Fruit fly (Drosophila melanogaster): Measurements from ENCODE around the gene CG34112.

The CG34112 gene

dm6 chr3R:4401977-4402589 is 8.0 kb upstream of the CG34112 start, which contains the start of gene CG9853:
CG9853 (minus strand) TSS chr3R:4402027.
- no peak for TF ChIP-seq EcR (GFP tag; optimal IDR thresholded peaks at IDR 0.05)
- no peak for TF ChIP-seq psq (optimal IDR thresholded peaks at IDR 0.05)
- no peak for TF ChIP-seq pan (optimal IDR thresholded peaks at IDR 0.05)
- TF ChIP-seq Dll (optimal IDR thresholded peaks at IDR 0.05): no peak
- no peak for TF ChIP-seq usp (GFP tag; optimal IDR thresholded peaks at IDR 0.05)
- no peak for TF ChIP-seq CG8478 (optimal IDR thresholded peaks at IDR 0.05)

- TF ChIP-seq usp (GFP tag; optimal IDR thresholded peaks at IDR 0.05): no peak
- TF ChIP-seq EcR (GFP tag; optimal IDR thresholded peaks at IDR 0.05): no peak
- no peak for TF ChIP-seq pan (optimal IDR thresholded peaks at IDR 0.05)
- TF ChIP-seq Dll (optimal IDR thresholded peaks at IDR 0.05): no peak
- TF ChIP-seq psq (optimal IDR thresholded peaks at IDR 0.05): no peak
- no peak for TF ChIP-seq CG8478 (optimal IDR thresholded peaks at IDR 0.05)
These were observed 6.4 kb upstream of the CG34112 start, which contains the start of gene CG14647 for dm6 chr3R:4400497-4400833. CG14647 (plus strand) TSS chr3R:4400510.

dm6 chr3R:4399810-4400496 is 5.9 kb upstream of the CG34112 start:
- TF ChIP-seq usp (GFP tag; optimal IDR thresholded peaks at IDR 0.05) (no peak), CG8478 (optimal IDR thresholded peaks at IDR 0.05) (no peak), pan (optimal IDR thresholded peaks at IDR 0.05) (no peak)

dm6 chr3R:4397403-4398079 is 3.5 kb upstream of the CG34112 start, which contains the start of gene CG9855:
CG9855 (minus strand) TSS chr3R:4397875.
- TF ChIP-seq pan (optimal IDR thresholded peaks at IDR 0.05): no peak
- TF ChIP-seq EcR (GFP tag; optimal IDR thresholded peaks at IDR 0.05): no peak
- no peak for TF ChIP-seq Dll (optimal IDR thresholded peaks at IDR 0.05)
- no peak for TF ChIP-seq CG8478 (optimal IDR thresholded peaks at IDR 0.05)
- TF ChIP-seq usp (GFP tag; optimal IDR thresholded peaks at IDR 0.05): no peak
- no peak for TF ChIP-seq psq (optimal IDR thresholded peaks at IDR 0.05)

dm6 chr3R:4394654-4395581 is 859 bp upstream of the CG34112 start:
- TF ChIP-seq psq (optimal IDR thresholded peaks at IDR 0.05) (no peak), Dll (optimal IDR thresholded peaks at IDR 0.05) (no peak), EcR (GFP tag; optimal IDR thresholded peaks at IDR 0.05) (no peak), CG8478 (optimal IDR thresholded peaks at IDR 0.05) (no peak)

- no peak for TF ChIP-seq pan (optimal IDR thresholded peaks at IDR 0.05)
- TF ChIP-seq EcR (GFP tag; optimal IDR thresholded peaks at IDR 0.05): no peak
- no peak for TF ChIP-seq Dll (optimal IDR thresholded peaks at IDR 0.05)
- TF ChIP-seq CG8478 (optimal IDR thresholded peaks at IDR 0.05): no peak
- TF ChIP-seq usp (GFP tag; optimal IDR thresholded peaks at IDR 0.05): no peak
- no peak for TF ChIP-seq psq (optimal IDR thresholded peaks at IDR 0.05)
These were observed 3.9 kb downstream of the CG34112 start, which contains the start of gene CG14646 for dm6 chr3R:4390133-4390532. CG14646 (plus strand) TSS chr3R:4390366.

- TF ChIP-seq CG8478 (optimal IDR thresholded peaks at IDR 0.05) (no peak), Dll (optimal IDR thresholded peaks at IDR 0.05) (no peak), pan (optimal IDR thresholded peaks at IDR 0.05) (no peak), usp (GFP tag; optimal IDR thresholded peaks at IDR 0.05) (no peak), EcR (GFP tag; optimal IDR thresholded peaks at IDR 0.05) (no peak), psq (optimal IDR thresholded peaks at IDR 0.05) (no peak)
These were observed 6.6 kb downstream of the CG34112 start, which contains the start of gene tub for dm6 chr3R:4387490-4387889. tub (plus strand) TSS chr3R:4387742.

dm6 chr3R:4382165-4382564 is 11.9 kb downstream of the CG34112 start:
- no peak for TF ChIP-seq usp (GFP tag; optimal IDR thresholded peaks at IDR 0.05)
- no peak for TF ChIP-seq Dll (optimal IDR thresholded peaks at IDR 0.05)
- no peak for TF ChIP-seq CG8478 (optimal IDR thresholded peaks at IDR 0.05)
- TF ChIP-seq EcR (GFP tag; optimal IDR thresholded peaks at IDR 0.05): no peak
- no peak for TF ChIP-seq psq (optimal IDR thresholded peaks at IDR 0.05)
- TF ChIP-seq pan (optimal IDR thresholded peaks at IDR 0.05): no peak

- TF ChIP-seq usp (GFP tag; optimal IDR thresholded peaks at IDR 0.05): no peak
- TF ChIP-seq pan (optimal IDR thresholded peaks at IDR 0.05): no peak
- TF ChIP-seq Dll (optimal IDR thresholded peaks at IDR 0.05): no peak
- no peak for TF ChIP-seq psq (optimal IDR thresholded peaks at IDR 0.05)
- TF ChIP-seq CG8478 (optimal IDR thresholded peaks at IDR 0.05): no peak
- no peak for TF ChIP-seq EcR (GFP tag; optimal IDR thresholded peaks at IDR 0.05)
These were observed 12.8 kb downstream of the CG34112 start, which contains the start of gene Cont for dm6 chr3R:4381079-4381919. Cont (plus strand) TSS chr3R:4381306.
